Fruit fly (Drosophila melanogaster): ENCODE results near the gene CG9259.
A peak's percentile ranks its signal among the peaks of the same experiment; 100 is the strongest.

CG9259 gene

DNA sequence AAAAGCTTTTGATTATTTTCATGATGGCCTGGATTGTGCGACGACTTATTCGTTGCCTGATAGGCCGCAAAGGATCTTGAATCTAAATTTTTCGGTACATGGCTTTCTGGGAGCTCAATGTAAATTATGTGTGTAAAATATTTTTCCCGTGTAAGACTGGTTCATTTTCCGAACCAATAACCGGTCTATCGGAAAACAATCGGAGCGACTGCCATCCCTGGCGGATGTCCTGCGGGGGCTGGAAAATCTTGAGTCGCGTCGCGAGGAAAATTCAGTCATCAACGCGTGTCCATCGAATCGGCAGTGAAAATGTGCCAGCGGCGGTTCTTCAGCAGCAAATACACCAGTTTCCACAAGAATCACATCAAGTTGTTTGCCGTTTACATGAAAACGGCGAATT lies 15.2 kb downstream of the CG9259 start, which contains the start of the genes CG46307 and Nhe2:
CG46307 (plus strand) TSS at position 243 of the 400 bp plus-strand sequence.
Nhe2 (plus strand) TSS at position 243 of the 400 bp plus-strand sequence.
- TF ChIP-seq Hr96 (GFP tag; optimal IDR thresholded peaks at IDR 0.05), result no peak
- TF ChIP-seq toe (GFP tag; optimal IDR thresholded peaks at IDR 0.05), result no peak

DNA sequence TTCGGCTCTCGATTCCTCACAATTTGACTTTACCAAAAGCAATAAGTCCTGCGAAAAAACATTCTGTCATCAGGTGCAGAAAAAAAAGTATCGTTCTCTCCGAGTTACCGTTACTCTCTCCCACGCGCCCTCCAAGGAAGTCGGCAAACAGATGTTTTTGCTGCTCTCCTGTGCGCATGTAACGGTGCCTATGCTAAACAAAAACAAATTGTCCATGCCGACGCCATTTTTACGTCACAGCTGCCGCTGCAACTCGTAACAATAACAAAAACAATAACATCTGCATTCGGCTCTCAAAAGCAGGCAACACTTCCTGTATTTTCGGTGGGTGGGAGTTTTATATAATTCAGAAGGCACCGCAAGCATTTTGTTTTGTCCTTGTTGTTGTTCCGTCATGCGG lies 16.0 kb downstream of the CG9259 start:
- no peak for TF ChIP-seq CG1620 (GFP tag; optimal IDR thresholded peaks at IDR 0.05)
- TF ChIP-seq Clk (GFP tag; optimal IDR thresholded peaks at IDR 0.05), result no peak
- no peak for TF ChIP-seq pad (GFP tag; optimal IDR thresholded peaks at IDR 0.05)
- TF ChIP-seq CG12768 (GFP tag; optimal IDR thresholded peaks at IDR 0.05), result no peak
- TF ChIP-seq Mnt (GFP tag; optimal IDR thresholded peaks at IDR 0.05), result no peak
- no peak for TF ChIP-seq CG7045 (GFP tag; optimal IDR thresholded peaks at IDR 0.05)
- no peak for TF ChIP-seq Crg-1 (GFP tag; optimal IDR thresholded peaks at IDR 0.05)
- no peak for TF ChIP-seq tj (GFP tag; optimal IDR thresholded peaks at IDR 0.05)
- no peak for TF ChIP-seq CG14711 (tag; optimal IDR thresholded peaks at IDR 0.05)
- TF ChIP-seq bab1 (GFP tag; optimal IDR thresholded peaks at IDR 0.05), result no peak
- TF ChIP-seq cic (GFP tag; optimal IDR thresholded peaks at IDR 0.05), result no peak
- TF ChIP-seq cnc (optimal IDR thresholded peaks at IDR 0.05), result no peak
- no peak for TF ChIP-seq CG7101 (tag; optimal IDR thresholded peaks at IDR 0.05)
- no peak for TF ChIP-seq CG33017 (tag; optimal IDR thresholded peaks at IDR 0.05)
- TF ChIP-seq CG11617 (GFP tag; optimal IDR thresholded peaks at IDR 0.05), result no peak
- TF ChIP-seq ovo (GFP tag; optimal IDR thresholded peaks at IDR 0.05), result no peak
- TF ChIP-seq CG5204 (GFP tag; optimal IDR thresholded peaks at IDR 0.05), result no peak
- no peak for TF ChIP-seq toe (GFP tag; optimal IDR thresholded peaks at IDR 0.05)
- TF ChIP-seq kay (GFP tag; ENCODE audit: borderline replicate concordance), result no peak

DNA sequence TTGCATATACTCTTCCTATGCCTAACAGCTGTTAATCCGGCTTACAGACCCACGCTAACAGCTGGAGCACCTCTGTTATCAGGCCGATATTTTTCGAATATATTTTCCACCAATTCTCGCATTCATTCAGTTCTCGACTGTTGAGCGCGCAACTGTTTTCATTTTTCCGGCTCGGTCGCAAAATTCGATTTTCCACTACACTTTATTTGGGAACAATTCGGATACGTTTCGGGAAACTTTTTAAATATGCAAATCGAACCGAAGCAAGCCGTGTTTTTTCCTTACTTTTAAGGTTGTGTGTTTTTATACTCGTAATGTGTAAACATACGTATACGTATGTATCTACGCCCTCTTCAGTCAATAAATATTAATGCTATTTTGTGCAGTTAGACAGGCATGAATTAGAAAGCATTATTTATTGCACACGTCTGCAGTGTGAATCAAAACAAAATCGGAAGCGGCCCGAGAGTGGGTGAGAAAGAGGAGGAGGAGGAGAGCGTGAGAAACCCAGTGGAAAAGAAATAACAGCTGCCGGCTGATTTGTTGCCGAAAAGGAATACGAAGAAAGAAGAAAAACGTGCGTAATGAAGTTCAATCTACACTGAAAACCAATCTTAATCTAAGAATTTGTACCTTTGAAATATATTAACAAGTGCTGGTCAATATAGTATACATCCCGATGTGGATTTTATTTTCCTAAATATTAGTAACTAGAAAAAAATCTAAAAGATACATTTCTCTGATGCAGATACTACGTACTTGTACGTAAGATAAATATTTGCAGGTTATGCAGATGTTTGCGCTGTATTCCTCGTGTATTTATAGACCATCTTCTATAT lies 18.7 kb downstream of the CG9259 start:
- TF ChIP-seq kay (GFP tag; ENCODE audit: borderline replicate concordance) (no peak), tj (GFP tag; optimal IDR thresholded peaks at IDR 0.05) (peak; percentile 54), cic (GFP tag; optimal IDR thresholded peaks at IDR 0.05) (peak; percentile 54), bab1 (GFP tag; optimal IDR thresholded peaks at IDR 0.05) (peak; percentile 25), pad (GFP tag; optimal IDR thresholded peaks at IDR 0.05) (no peak), cnc (optimal IDR thresholded peaks at IDR 0.05) (no peak), Hr96 (GFP tag; optimal IDR thresholded peaks at IDR 0.05) (no peak), CG1620 (GFP tag; optimal IDR thresholded peaks at IDR 0.05) (no peak), Mnt (GFP tag; optimal IDR thresholded peaks at IDR 0.05) (no peak), CG7101 (tag; optimal IDR thresholded peaks at IDR 0.05) (no peak), CG14711 (tag; optimal IDR thresholded peaks at IDR 0.05) (no peak)

DNA sequence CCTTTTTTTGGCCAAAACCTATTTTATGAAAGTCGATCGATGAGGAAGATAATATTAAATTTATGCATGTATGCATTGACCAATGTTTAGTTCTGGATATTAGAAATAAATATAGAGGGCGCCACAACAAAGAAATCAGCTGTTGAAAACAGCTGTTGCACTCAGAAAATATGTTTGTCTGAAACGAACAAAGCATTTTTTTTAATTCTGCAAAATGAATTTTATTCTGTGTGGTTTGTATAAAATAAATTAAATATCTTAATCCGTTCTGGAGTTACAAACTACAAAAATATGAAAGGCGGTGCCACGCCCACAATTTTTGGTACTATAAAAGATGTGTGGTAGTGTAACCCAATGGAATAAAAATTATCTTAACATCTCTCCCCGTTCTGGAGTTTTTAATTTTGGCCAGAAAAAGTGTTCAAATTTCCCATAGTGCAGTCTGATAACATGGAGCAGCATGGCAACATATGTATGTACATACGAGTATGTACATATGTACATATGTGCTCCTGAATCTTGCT lies 19.6 kb downstream of the CG9259 start:
- TF ChIP-seq Clk (GFP tag; optimal IDR thresholded peaks at IDR 0.05), result no peak
- peak; percentile 44 for TF ChIP-seq kay (GFP tag; ENCODE audit: borderline replicate concordance)
- peak; percentile 16 for TF ChIP-seq bab1 (GFP tag; optimal IDR thresholded peaks at IDR 0.05)

DNA sequence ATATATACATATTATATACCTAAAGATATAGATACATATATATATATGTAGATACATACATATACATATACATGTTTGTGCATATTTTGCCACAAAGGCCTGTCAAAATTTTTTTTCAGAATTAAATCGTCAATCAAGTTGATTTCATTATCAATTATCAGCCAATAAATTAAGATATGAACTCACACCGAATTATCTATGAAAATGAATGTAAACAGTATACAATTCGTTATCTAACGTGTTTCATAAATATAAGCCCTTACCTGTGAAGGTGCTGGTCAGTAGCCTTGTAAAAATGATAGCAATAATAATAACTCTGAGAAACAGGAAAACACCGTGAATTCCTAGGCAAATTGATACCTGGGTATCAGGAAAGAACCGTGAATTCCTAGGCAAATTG lies 20.5 kb downstream of the CG9259 start:
- TF ChIP-seq bab1 (GFP tag; optimal IDR thresholded peaks at IDR 0.05) (no peak), CG14711 (tag; optimal IDR thresholded peaks at IDR 0.05) (no peak), toe (GFP tag; optimal IDR thresholded peaks at IDR 0.05) (no peak), CG7045 (GFP tag; optimal IDR thresholded peaks at IDR 0.05) (no peak), CG1620 (GFP tag; optimal IDR thresholded peaks at IDR 0.05) (no peak), ovo (GFP tag; optimal IDR thresholded peaks at IDR 0.05) (no peak), tj (GFP tag; optimal IDR thresholded peaks at IDR 0.05) (no peak), CG11617 (GFP tag; optimal IDR thresholded peaks at IDR 0.05) (no peak), cnc (optimal IDR thresholded peaks at IDR 0.05) (no peak), pad (GFP tag; optimal IDR thresholded peaks at IDR 0.05) (no peak), CG33017 (tag; optimal IDR thresholded peaks at IDR 0.05) (no peak), kay (GFP tag; ENCODE audit: borderline replicate concordance) (no peak), cic (GFP tag; optimal IDR thresholded peaks at IDR 0.05) (no peak), CG7101 (tag; optimal IDR thresholded peaks at IDR 0.05) (no peak), Mnt (GFP tag; optimal IDR thresholded peaks at IDR 0.05) (no peak), CG5204 (GFP tag; optimal IDR thresholded peaks at IDR 0.05) (no peak), CG12768 (GFP tag; optimal IDR thresholded peaks at IDR 0.05) (no peak)

DNA sequence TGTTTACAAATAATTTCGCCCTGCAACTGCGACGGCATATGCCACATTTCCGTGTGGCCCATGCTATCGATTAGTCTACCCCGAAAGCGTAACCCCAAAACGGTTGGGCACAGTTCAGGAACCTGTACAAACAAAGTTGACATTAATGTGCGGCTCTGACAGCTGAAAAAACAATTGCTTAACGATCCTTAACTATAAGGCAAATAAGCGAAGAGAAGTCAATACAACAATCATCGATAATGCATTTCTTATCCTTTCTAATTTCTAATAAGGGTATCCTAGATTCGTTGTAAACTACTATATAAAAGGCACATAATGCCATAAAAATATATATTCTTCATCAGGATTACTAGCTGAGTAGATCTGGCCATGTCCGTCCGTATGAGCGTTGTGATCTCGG lies 22.7 kb downstream of the CG9259 start:
- TF ChIP-seq CG11617 (GFP tag; optimal IDR thresholded peaks at IDR 0.05), result no peak
- TF ChIP-seq Hr96 (GFP tag; optimal IDR thresholded peaks at IDR 0.05), result no peak
- TF ChIP-seq CG5204 (GFP tag; optimal IDR thresholded peaks at IDR 0.05), result no peak

DNA sequence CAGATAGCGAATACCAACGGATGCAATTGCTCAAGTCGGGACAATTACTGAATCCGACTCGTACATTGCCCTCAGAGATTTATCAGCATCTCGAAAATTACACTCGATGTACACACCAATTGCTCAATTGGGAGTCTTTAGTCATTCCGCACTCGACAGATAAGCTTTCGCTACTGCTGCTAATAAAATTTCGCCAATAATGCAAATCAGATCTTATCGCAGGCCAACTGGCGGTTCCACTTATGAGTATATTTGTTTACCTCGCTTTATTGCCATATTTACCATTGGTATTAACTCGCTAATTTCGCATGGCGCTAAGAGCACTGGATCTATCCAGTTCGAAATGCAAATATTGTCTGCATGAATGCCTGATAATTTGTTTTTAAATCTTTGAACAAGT lies 24.4 kb downstream of the CG9259 start:
- TF ChIP-seq kay (GFP tag; ENCODE audit: borderline replicate concordance), result no peak
- no peak for TF ChIP-seq ovo (GFP tag; optimal IDR thresholded peaks at IDR 0.05)
- TF ChIP-seq pad (GFP tag; optimal IDR thresholded peaks at IDR 0.05), result no peak
- TF ChIP-seq bab1 (GFP tag; optimal IDR thresholded peaks at IDR 0.05), result no peak
- no peak for TF ChIP-seq CG11617 (GFP tag; optimal IDR thresholded peaks at IDR 0.05)
- no peak for TF ChIP-seq Mnt (GFP tag; optimal IDR thresholded peaks at IDR 0.05)
- no peak for TF ChIP-seq toe (GFP tag; optimal IDR thresholded peaks at IDR 0.05)
- no peak for TF ChIP-seq cnc (optimal IDR thresholded peaks at IDR 0.05)
- TF ChIP-seq CG14711 (tag; optimal IDR thresholded peaks at IDR 0.05), result no peak
- TF ChIP-seq CG12768 (GFP tag; optimal IDR thresholded peaks at IDR 0.05), result no peak
- no peak for TF ChIP-seq Crg-1 (GFP tag; optimal IDR thresholded peaks at IDR 0.05)
- TF ChIP-seq CG7045 (GFP tag; optimal IDR thresholded peaks at IDR 0.05), result no peak
- no peak for TF ChIP-seq cic (GFP tag; optimal IDR thresholded peaks at IDR 0.05)
- TF ChIP-seq CG5204 (GFP tag; optimal IDR thresholded peaks at IDR 0.05), result no peak
- no peak for TF ChIP-seq tj (GFP tag; optimal IDR thresholded peaks at IDR 0.05)
- TF ChIP-seq Hr96 (GFP tag; optimal IDR thresholded peaks at IDR 0.05), result no peak
- TF ChIP-seq Clk (GFP tag; optimal IDR thresholded peaks at IDR 0.05), result no peak
- TF ChIP-seq CG33017 (tag; optimal IDR thresholded peaks at IDR 0.05), result no peak
- TF ChIP-seq CG7101 (tag; optimal IDR thresholded peaks at IDR 0.05), result no peak

Data from whole organism, adult.